Worm (Caenorhabditis elegans) whole organism, L4 larva: ENCODE results near the gene ntl-9.

ENCODE experiments used
- F10B5.3 ChIP-seq: sonication (generic microtip); optimal IDR thresholded peaks from 2 replicates; lab custom pipeline; 2016; ENCODE audit warnings: mild to moderate bottlenecking, missing genetic modification characterization, missing compliant biosample characterization
- R02D3.7 ChIP-seq: fragments of 150-350 bp; sonication (generic microtip); optimal IDR thresholded peaks from 3 replicates; lab custom pipeline; 2014; ENCODE audit warnings: missing biosample characterization, missing genetic modification characterization
- T20F7.1 ChIP-seq: fragments of 200-800 bp; sonication (Bioruptor generic); optimal IDR thresholded peaks from 2 replicates; lab custom pipeline; 2018; ENCODE audit warnings: mild to moderate bottlenecking, missing genetic modification characterization, missing compliant biosample characterization
- T26A8.4 ChIP-seq: fragments of 200-800 bp; sonication (Bioruptor generic); IDR thresholded peaks from 2 replicates; pipeline ENCODE4 v1.3.6; 2022; ENCODE audit warnings: missing genetic modification characterization, missing compliant biosample characterization
- Y48G9A.11 ChIP-seq: fragments of 200-800 bp; sonication (Bioruptor generic); IDR thresholded peaks from 2 replicates; pipeline ENCODE4 v1.3.6; 2022; ENCODE audit warnings: missing genetic modification reagents, missing genetic modification characterization, missing compliant biosample characterization
- ZK546.5 ChIP-seq, 2 experiments: sonication (generic microtip); optimal IDR thresholded peaks; 2 replicates each; lab custom pipeline; 2017; ENCODE audit warnings: missing biosample characterization in 2 of 2, missing genetic modification characterization in 2 of 2
- aha-1 ChIP-seq: fragments of 150-350 bp; peaks from one replicate; lab custom pipeline; 2014; ENCODE audit warnings: missing biosample characterization, missing genetic modification characterization
- ceh-62 ChIP-seq: sonication (generic microtip); optimal IDR thresholded peaks from 2 replicates; lab custom pipeline; 2017; ENCODE audit warnings: missing biosample characterization, missing genetic modification characterization
- ceh-82 ChIP-seq: sonication (generic microtip); optimal IDR thresholded peaks from 2 replicates; lab custom pipeline; 2017; ENCODE audit warnings: missing biosample characterization, missing genetic modification characterization
- ces-1 ChIP-seq: fragments of 150-350 bp; sonication (generic microtip); optimal IDR thresholded peaks from 4 replicates; lab custom pipeline; 2014; ENCODE audit warnings: missing biosample characterization, missing genetic modification reagents, missing genetic modification characterization
- ctbp-1 ChIP-seq: fragments of 200-800 bp; sonication (Bioruptor generic); IDR thresholded peaks from 2 replicates; pipeline ENCODE4 v1.3.6; 2022; ENCODE audit warnings: missing genetic modification reagents, missing genetic modification characterization, missing compliant biosample characterization
- daf-12 ChIP-seq: fragments of 150-350 bp; optimal IDR thresholded peaks from 2 replicates; lab custom pipeline; 2014; ENCODE audit warnings: missing biosample characterization, missing genetic modification reagents, missing genetic modification characterization
- daf-19 ChIP-seq: fragments of 200-800 bp; sonication (Bioruptor generic); conservative IDR thresholded peaks from 2 replicates; pipeline ENCODE4 v1.3.6; 2022; ENCODE audit warnings: missing genetic modification characterization, missing compliant biosample characterization
- dpl-1 ChIP-seq: fragments of 150-350 bp; optimal IDR thresholded peaks from 2 replicates; lab custom pipeline; 2014; ENCODE audit warnings: missing biosample characterization, missing genetic modification reagents, missing genetic modification characterization
- duxl-1 ChIP-seq: sonication (generic microtip); optimal IDR thresholded peaks from 2 replicates; lab custom pipeline; 2016; ENCODE audit warnings: mild to moderate bottlenecking, missing genetic modification characterization, moderate library complexity, missing compliant biosample characterization; ENCODE audit not compliant: poor library complexity
- fos-1 ChIP-seq: fragments of 150-350 bp; optimal IDR thresholded peaks from 2 replicates; lab custom pipeline; 2014; ENCODE audit warnings: missing biosample characterization, missing genetic modification characterization
- hmg-1.1 ChIP-seq: fragments of 200-800 bp; sonication (Bioruptor generic); IDR thresholded peaks from 2 replicates; pipeline ENCODE4 v1.3.6; 2022; ENCODE audit warnings: missing genetic modification reagents, missing genetic modification characterization, missing compliant biosample characterization
- lim-7 ChIP-seq: fragments of 200-800 bp; sonication (Bioruptor generic); IDR thresholded peaks from 2 replicates; pipeline ENCODE4 v1.3.6; 2022; ENCODE audit warnings: missing genetic modification characterization, missing compliant biosample characterization
- lin-38 ChIP-seq: fragments of 200-800 bp; sonication (Bioruptor generic); IDR thresholded peaks from 2 replicates; pipeline ENCODE4 v1.3.6; 2022; ENCODE audit warnings: missing genetic modification reagents, missing genetic modification characterization, missing compliant biosample characterization
- lir-3 ChIP-seq: sonication (generic microtip); optimal IDR thresholded peaks from 2 replicates; lab custom pipeline; 2016; ENCODE audit warnings: mild to moderate bottlenecking, missing genetic modification characterization, missing compliant biosample characterization
- lsy-2 ChIP-seq, 2 experiments: fragments of 150-350 bp in 1 of 2; sonication (generic microtip) in 1 of 2; optimal IDR thresholded peaks; 2 replicates each; lab custom pipeline; 2014 to 2017; ENCODE audit warnings: missing biosample characterization in 2 of 2, missing genetic modification characterization in 2 of 2
- mep-1 ChIP-seq: fragments of 150-350 bp; sonication (generic microtip); optimal IDR thresholded peaks from 3 replicates; lab custom pipeline; 2014; ENCODE audit warnings: missing biosample characterization, missing genetic modification characterization
- mes-2 ChIP-seq: sonication (generic microtip); optimal IDR thresholded peaks from 2 replicates; lab custom pipeline; 2016; ENCODE audit warnings: missing genotype, mild to moderate bottlenecking, missing genetic modification characterization, missing compliant biosample characterization; ENCODE audit not compliant: poor library complexity, severe bottlenecking
- mxl-2 ChIP-seq: fragments of 200-800 bp; sonication (Bioruptor generic); conservative IDR thresholded peaks from 2 replicates; pipeline ENCODE4 v1.3.6; 2022; ENCODE audit warnings: missing genetic modification reagents, missing genetic modification characterization, missing compliant biosample characterization
- nhr-111 ChIP-seq: fragments of 200-800 bp; sonication (Bioruptor generic); optimal IDR thresholded peaks from 2 replicates; lab custom pipeline; 2018; ENCODE audit warnings: mild to moderate bottlenecking, missing genetic modification characterization, missing compliant biosample characterization
- nhr-28 ChIP-seq: fragments of 150-350 bp; optimal IDR thresholded peaks from 2 replicates; lab custom pipeline; 2014; ENCODE audit warnings: missing biosample characterization, missing genetic modification characterization
- nhr-42 ChIP-seq: fragments of 200-800 bp; sonication (Bioruptor generic); IDR thresholded peaks from 2 replicates; pipeline ENCODE4 v1.3.6; 2022; ENCODE audit warnings: missing genetic modification characterization, missing compliant biosample characterization
- nhr-48 ChIP-seq: sonication (generic microtip); optimal IDR thresholded peaks from 2 replicates; lab custom pipeline; 2016; ENCODE audit warnings: mild to moderate bottlenecking, missing genetic modification characterization, missing compliant biosample characterization
- unc-130 ChIP-seq: sonication (generic microtip); optimal IDR thresholded peaks from 2 replicates; lab custom pipeline; 2016; ENCODE audit warnings: missing genetic modification reagents, missing genetic modification characterization, missing compliant biosample characterization
- unc-39 ChIP-seq: sonication (generic microtip); optimal IDR thresholded peaks from 2 replicates; lab custom pipeline; 2017; ENCODE audit warnings: missing biosample characterization, missing genetic modification characterization
- unc-62 ChIP-seq, 3 experiments: fragments of 150-350 bp in 1 of 3; sonication (generic microtip); optimal IDR thresholded peaks in 2 of 3; peaks in 1 of 3; 1 replicate in 1 of 3; 2 replicates in 2 of 3; lab custom pipeline; 2014 to 2017; ENCODE audit warnings: missing biosample characterization in 3 of 3, missing genetic modification characterization in 3 of 3, missing genetic modification reagents in 3 of 3, missing genotype in 1 of 3
- zfp-2 ChIP-seq: sonication (generic microtip); optimal IDR thresholded peaks from 2 replicates; lab custom pipeline; 2016; ENCODE audit warnings: mild to moderate bottlenecking, missing genetic modification characterization, missing compliant biosample characterization
- zfp-3 ChIP-seq: fragments of 200-800 bp; sonication (Bioruptor generic); conservative IDR thresholded peaks from 2 replicates; pipeline ENCODE4 v1.3.6; 2022; ENCODE audit warnings: missing genetic modification reagents, missing genetic modification characterization, missing compliant biosample characterization
- zip-11 ChIP-seq: fragments of 200-800 bp; sonication (Bioruptor generic); IDR thresholded peaks from 2 replicates; pipeline ENCODE4 v1.3.6; 2022; ENCODE audit warnings: missing genetic modification characterization, missing compliant biosample characterization

ntl-9 gene

ce11 chrIII:4930154-4930679 lies 14.1 kb upstream of the ntl-9 start, which contains the start of gene set-2 (continued):
- TF ChIP-seq duxl-1 (tag; lab: Kevin White, UChicago) (peak; percentile 64), lin-38 (GFP tag; lab: Robert Waterston, UW) (peak; percentile 75), daf-12 (tag; lab: Kevin White, UChicago) (no peak), unc-39 (tag; lab: Kevin White, UChicago) (no peak)

ce11 chrIII:4932203-4932699 lies 12.1 kb upstream of the ntl-9 start, which contains the start of the genes C26E6.12 and eri-9:
C26E6.12 (minus strand) TSS chrIII:4932253.
eri-9 (plus strand) TSS chrIII:4932450.
- TF ChIP-seq nhr-42 (GFP tag; lab: Robert Waterston, UW) = no peak
- no peak for TF ChIP-seq mep-1 (tag; lab: Kevin White, UChicago)
- TF ChIP-seq, all 104 proteins: peak for 0

DNA sequence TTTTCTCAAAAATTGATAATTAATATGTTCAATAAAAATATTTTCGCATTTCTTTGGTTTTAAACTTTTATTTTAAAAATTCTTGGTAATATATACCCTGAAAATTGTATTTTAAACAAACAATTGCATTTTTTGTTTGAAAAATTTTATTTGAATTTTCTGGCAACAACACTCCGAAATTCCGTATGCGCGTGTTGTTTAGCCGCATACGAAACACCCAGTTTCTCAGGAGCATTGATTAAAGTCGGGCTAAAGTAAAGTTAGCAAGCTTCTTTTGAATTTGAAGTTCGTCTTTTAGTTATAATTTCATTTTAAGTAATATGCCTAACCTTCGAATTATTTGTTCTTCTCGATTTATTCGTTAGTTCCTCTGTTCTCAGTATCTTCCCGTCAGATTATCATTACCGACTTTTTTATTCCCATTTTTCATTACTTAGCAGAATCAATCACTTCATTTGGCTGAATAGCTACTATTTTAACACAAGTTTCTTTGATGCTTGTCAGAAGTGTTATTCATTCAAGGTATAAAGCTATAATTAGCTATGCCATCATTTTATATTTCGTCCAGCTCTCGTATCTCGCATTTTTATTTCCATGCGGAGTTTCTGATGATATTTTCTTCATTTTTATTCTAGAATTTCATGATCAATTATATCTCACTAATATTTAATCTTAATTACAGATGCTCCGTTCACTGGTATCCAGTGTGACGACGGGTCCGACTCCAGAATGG lies 9.3 kb upstream of the ntl-9 start, which contains the start of gene mrps-18C:
Gene mrps-18C, plus strand, starts transcription at position 683 of the 733 bp plus-strand sequence.
- peak; percentile 73 for TF ChIP-seq aha-1 (tag; lab: Kevin White, UChicago)
- peak; percentile 93 for TF ChIP-seq T20F7.1 (GFP tag; lab: Kevin White, UChicago)
- peak in 1 of 2 experiments; percentile 28 for TF ChIP-seq unc-62 (GFP tag; optimal IDR thresholded peaks at IDR 0.05 in 1 of 2; lab: Kevin White, UChicago)
- no peak for TF ChIP-seq unc-62 (tag; optimal IDR thresholded peaks at IDR 0.05; lab: Kevin White, UChicago)
- TF ChIP-seq fos-1 (tag; lab: Kevin White, UChicago) = no peak
- peak; percentile 40 for TF ChIP-seq dpl-1 (GFP tag; lab: Kevin White, UChicago)
- TF ChIP-seq hmg-1.1 (GFP tag; lab: Robert Waterston, UW) = no peak
- peak in 1 of 2 experiments; percentile 52 for TF ChIP-seq lsy-2 (tag; optimal IDR thresholded peaks at IDR 0.05; lab: Kevin White, UChicago)
- no peak for TF ChIP-seq zfp-3
- TF ChIP-seq mes-2 (tag; lab: Kevin White, UChicago) = peak; percentile 59
- peak; percentile 60; the same call in 1 of the 2 replicates for TF ChIP-seq Y48G9A.11 (GFP tag; lab: Robert Waterston, UW)
- TF ChIP-seq daf-19 (GFP tag; lab: Robert Waterston, UW) = no peak
- TF ChIP-seq T26A8.4 (GFP tag; lab: Robert Waterston, UW) = no peak
- no peak for TF ChIP-seq ZK546.5 (tag; optimal IDR thresholded peaks at IDR 0.05; lab: Kevin White, UChicago)

DNA sequence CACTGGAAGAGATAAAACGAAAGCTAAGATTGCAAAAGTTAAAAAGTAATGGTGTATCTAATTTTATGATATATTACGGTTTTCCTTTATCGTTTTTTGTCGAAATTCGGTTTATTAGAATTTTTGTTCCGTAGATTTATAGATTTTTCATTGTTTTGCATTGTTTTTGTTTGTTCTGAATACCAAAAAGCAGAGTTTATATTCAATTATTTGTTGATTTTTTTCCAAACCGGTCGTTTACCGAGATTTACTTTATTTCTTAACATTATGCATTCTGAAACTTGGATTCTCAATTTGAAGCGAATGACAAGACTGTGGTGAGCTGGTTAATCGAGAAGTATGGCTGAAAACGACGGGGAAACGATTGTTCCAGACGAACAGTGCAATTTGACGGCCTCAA lies 7.3 kb upstream of the ntl-9 start, which contains the start of gene fsn-1:
Gene fsn-1, plus strand, starts transcription at position 301 of the 400 bp plus-strand sequence.
- TF ChIP-seq aha-1 (tag; lab: Kevin White, UChicago) = peak; percentile 72
- no peak for TF ChIP-seq ctbp-1 (GFP tag; lab: Robert Waterston, UW)
- no peak for TF ChIP-seq daf-12 (tag; lab: Kevin White, UChicago)

DNA sequence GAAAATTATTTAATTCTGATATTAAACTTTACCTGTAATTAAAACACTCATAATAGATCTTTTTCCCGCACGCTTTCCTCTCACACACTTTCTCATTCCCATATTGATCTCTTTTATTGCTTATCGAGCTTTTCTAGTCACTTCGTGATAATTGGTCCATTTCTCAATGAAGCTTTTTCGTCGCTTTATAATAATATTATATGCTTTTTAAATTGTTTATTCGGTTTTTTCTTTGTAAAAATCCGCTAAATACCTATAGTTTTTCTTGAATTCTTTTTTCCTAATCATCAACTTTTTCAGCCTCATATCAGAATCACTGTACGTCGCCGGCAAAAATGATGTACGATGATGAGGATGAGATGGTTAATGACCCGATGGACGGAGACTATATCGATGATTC lies 5.0 kb upstream of the ntl-9 start, which contains the start of gene rpb-2:
Gene rpb-2, plus strand, starts transcription at position 301 of the 400 bp plus-strand sequence.
- TF ChIP-seq F10B5.3 (tag; lab: Kevin White, UChicago) (no peak), unc-130 (GFP tag; lab: Kevin White, UChicago) (no peak), ceh-82 (tag; lab: Kevin White, UChicago) (no peak), dpl-1 (GFP tag; lab: Kevin White, UChicago) (no peak), ces-1 (no peak), lir-3 (no peak), zfp-3 (no peak), nhr-111 (GFP tag; lab: Kevin White, UChicago) (no peak), lim-7 (GFP tag; lab: Robert Waterston, UW) (no peak), lsy-2 (tag; optimal IDR thresholded peaks at IDR 0.05; lab: Kevin White, UChicago) (no peak), nhr-48 (tag; lab: Kevin White, UChicago) (no peak), zip-11 (no peak), daf-19 (GFP tag; lab: Robert Waterston, UW) (no peak), nhr-28 (tag; lab: Kevin White, UChicago) (no peak), mxl-2 (no peak), ceh-62 (tag; lab: Kevin White, UChicago) (no peak), mes-2 (tag; lab: Kevin White, UChicago) (no peak), R02D3.7 (tag; lab: Kevin White, UChicago) (no peak), lin-38 (GFP tag; lab: Robert Waterston, UW) (no peak), zfp-2 (tag; lab: Kevin White, UChicago) (no peak)
